Worm (Caenorhabditis elegans) whole organism, L2 larva: ENCODE results near the gene nuc-1.

Source experiments
- ama-1 ChIP-seq: fragments of 150-350 bp; optimal IDR thresholded peaks from 2 replicates; lab custom pipeline; 2018; ENCODE audit warnings: inconsistent platforms
- egl-27 ChIP-seq: sonication (generic microtip); optimal IDR thresholded peaks from 3 replicates; lab custom pipeline; 2017; ENCODE audit warnings: missing biosample characterization, missing genetic modification reagents, missing genetic modification characterization
- lsy-2 ChIP-seq, 2 experiments: fragments of 150-350 bp in 1 of 2; sonication (generic microtip) in 1 of 2; optimal IDR thresholded peaks; 2 replicates each; lab custom pipeline; 2014 to 2017; ENCODE audit warnings: missing biosample characterization in 2 of 2, missing genetic modification characterization in 2 of 2
- nhr-10 ChIP-seq: sonication (generic microtip); optimal IDR thresholded peaks from 2 replicates; lab custom pipeline; 2017; ENCODE audit warnings: missing biosample characterization, missing genetic modification characterization
- nhr-11 ChIP-seq: fragments of 150-350 bp; optimal IDR thresholded peaks from 2 replicates; lab custom pipeline; 2014; ENCODE audit warnings: missing biosample characterization, missing genetic modification characterization
- nhr-25 ChIP-seq: fragments of 150-350 bp; sonication (generic microtip); optimal IDR thresholded peaks from 3 replicates; lab custom pipeline; 2014; ENCODE audit warnings: missing biosample characterization, missing genetic modification characterization
- skn-1 ChIP-seq: sonication (generic microtip); optimal IDR thresholded peaks from 2 replicates; lab custom pipeline; 2017; ENCODE audit warnings: missing biosample characterization, missing genetic modification characterization
- sma-9 ChIP-seq, 2 experiments: fragments of 150-350 bp in 1 of 2; sonication (generic microtip) in 1 of 2; optimal IDR thresholded peaks; 2 replicates each; lab custom pipeline; 2014 to 2016; ENCODE audit warnings: missing genetic modification characterization in 2 of 2, mild to moderate bottlenecking in 1 of 2, missing biosample characterization in 1 of 2, missing compliant biosample characterization in 1 of 2, missing genetic modification reagents in 1 of 2, moderate library complexity in 1 of 2
- unc-39 ChIP-seq: fragments of 150-350 bp; optimal IDR thresholded peaks from 2 replicates; lab custom pipeline; 2014; ENCODE audit warnings: missing biosample characterization, missing genetic modification characterization
- ztf-11 ChIP-seq: sonication (generic microtip); optimal IDR thresholded peaks from 2 replicates; lab custom pipeline; 2017; ENCODE audit warnings: missing biosample characterization, missing genetic modification characterization

- no peak for TF ChIP-seq nhr-11 (tag; lab: Kevin White, UChicago)
- TF ChIP-seq ztf-11 (tag; lab: Kevin White, UChicago) = no peak
- TF ChIP-seq sma-9 (GFP tag; optimal IDR thresholded peaks at IDR 0.05; lab: Kevin White, UChicago) = no peak
- no peak for TF ChIP-seq sma-9 (tag; optimal IDR thresholded peaks at IDR 0.05; lab: Kevin White, UChicago)
- TF ChIP-seq skn-1 (tag; lab: Kevin White, UChicago) = no peak
- TF ChIP-seq egl-27 (tag; lab: Kevin White, UChicago) = no peak
- TF ChIP-seq ama-1 (lab: Kevin White, UChicago) = no peak
- TF ChIP-seq nhr-25 (tag; lab: Kevin White, UChicago) = no peak
- TF ChIP-seq unc-39 (tag; lab: Kevin White, UChicago) = no peak
- no peak for TF ChIP-seq lsy-2 (tag; optimal IDR thresholded peaks at IDR 0.05; lab: Kevin White, UChicago)
- TF ChIP-seq nhr-10 (tag; lab: Kevin White, UChicago) = no peak
Measured at ce11 chrX:9568574-9568973, 28.9 kb downstream of the nuc-1 start.
